Worm (Caenorhabditis elegans) whole organism, L3 larva: ENCODE results near the gene E02H4.7.

ENCODE experiments used
- R02D3.7 ChIP-seq: fragments of 150-350 bp; optimal IDR thresholded peaks from 2 replicates; lab custom pipeline; 2014; ENCODE audit warnings: missing biosample characterization, missing genetic modification characterization
- aly-2 ChIP-seq: fragments of 150-350 bp; optimal IDR thresholded peaks from 2 replicates; lab custom pipeline; 2014; ENCODE audit warnings: missing biosample characterization, missing genetic modification characterization
- ceh-16 ChIP-seq: sonication (generic microtip); optimal IDR thresholded peaks from 2 replicates; lab custom pipeline; 2017; ENCODE audit warnings: missing biosample characterization, missing genetic modification characterization
- ceh-28 ChIP-seq: fragments of 150-350 bp; optimal IDR thresholded peaks from 2 replicates; lab custom pipeline; 2014; ENCODE audit warnings: missing biosample characterization, missing genetic modification reagents, missing genetic modification characterization
- ceh-82 ChIP-seq: fragments of 150-350 bp; optimal IDR thresholded peaks from 2 replicates; lab custom pipeline; 2014; ENCODE audit warnings: missing biosample characterization, missing genetic modification characterization
- ceh-9 ChIP-seq: sonication (generic microtip); optimal IDR thresholded peaks from 2 replicates; lab custom pipeline; 2018; ENCODE audit warnings: missing biosample characterization, missing genetic modification characterization
- daf-12 ChIP-seq: fragments of 150-350 bp; optimal IDR thresholded peaks from 2 replicates; lab custom pipeline; 2014; ENCODE audit warnings: missing biosample characterization, missing genetic modification reagents, missing genetic modification characterization
- egl-27 ChIP-seq: sonication (generic microtip); optimal IDR thresholded peaks from 4 replicates; lab custom pipeline; 2017; ENCODE audit warnings: missing biosample characterization, missing genetic modification reagents, missing genetic modification characterization
- egl-5 ChIP-seq: fragments of 150-350 bp; optimal IDR thresholded peaks from 2 replicates; lab custom pipeline; 2017; ENCODE audit warnings: missing biosample characterization, missing genetic modification reagents, missing genetic modification characterization, inconsistent platforms
- elt-1 ChIP-seq: fragments of 150-350 bp; optimal IDR thresholded peaks from 2 replicates; lab custom pipeline; 2014; ENCODE audit warnings: missing biosample characterization, missing genetic modification characterization
- eor-1 ChIP-seq, 2 experiments: fragments of 150-350 bp; optimal IDR thresholded peaks; 2 replicates each; lab custom pipeline; 2014 to 2018; ENCODE audit warnings: missing biosample characterization in 2 of 2, missing genetic modification characterization in 2 of 2
- fkh-10 ChIP-seq: sonication (generic microtip); optimal IDR thresholded peaks from 2 replicates; lab custom pipeline; 2017; ENCODE audit warnings: missing biosample characterization, missing genetic modification reagents, missing genetic modification characterization
- fos-1 ChIP-seq: fragments of 150-350 bp; optimal IDR thresholded peaks from 2 replicates; lab custom pipeline; 2014; ENCODE audit warnings: missing biosample characterization, missing genetic modification characterization
- lin-15B ChIP-seq: fragments of 150-350 bp; optimal IDR thresholded peaks from 2 replicates; lab custom pipeline; 2014; ENCODE audit warnings: missing biosample characterization, missing genetic modification characterization
- lin-39 ChIP-seq: fragments of 150-350 bp; optimal IDR thresholded peaks from 2 replicates; lab custom pipeline; 2018; ENCODE audit warnings: missing biosample characterization, missing genetic modification reagents, missing genetic modification characterization
- lsy-12 ChIP-seq: sonication (generic microtip); optimal IDR thresholded peaks from 2 replicates; lab custom pipeline; 2016; ENCODE audit warnings: mild to moderate bottlenecking, missing genetic modification characterization, missing compliant biosample characterization
- mdl-1 ChIP-seq: fragments of 150-350 bp; optimal IDR thresholded peaks from 2 replicates; lab custom pipeline; 2014; ENCODE audit warnings: missing biosample characterization, missing genetic modification characterization
- mml-1 ChIP-seq: fragments of 150-350 bp; sonication (generic microtip); optimal IDR thresholded peaks from 3 replicates; lab custom pipeline; 2014; ENCODE audit warnings: missing biosample characterization, missing genetic modification characterization
- nhr-12 ChIP-seq: fragments of 150-350 bp; optimal IDR thresholded peaks from 2 replicates; lab custom pipeline; 2014; ENCODE audit warnings: missing biosample characterization, missing genetic modification characterization
- nhr-23 ChIP-seq: fragments of 150-350 bp; optimal IDR thresholded peaks from 2 replicates; lab custom pipeline; 2014; ENCODE audit warnings: missing biosample characterization, missing genetic modification reagents, missing genetic modification characterization
- nhr-237 ChIP-seq: fragments of 150-350 bp; optimal IDR thresholded peaks from 2 replicates; lab custom pipeline; 2014; ENCODE audit warnings: missing biosample characterization, missing genetic modification characterization
- nhr-28 ChIP-seq: fragments of 150-350 bp; optimal IDR thresholded peaks from 2 replicates; lab custom pipeline; 2014; ENCODE audit warnings: missing biosample characterization, missing genetic modification characterization
- nhr-67 ChIP-seq: fragments of 150-350 bp; optimal IDR thresholded peaks from 2 replicates; lab custom pipeline; 2014; ENCODE audit warnings: missing biosample characterization, missing genetic modification characterization
- nhr-76 ChIP-seq: fragments of 150-350 bp; sonication (generic microtip); optimal IDR thresholded peaks from 5 replicates; lab custom pipeline; 2014; ENCODE audit warnings: missing biosample characterization, missing genetic modification characterization
- nhr-77 ChIP-seq: fragments of 150-350 bp; optimal IDR thresholded peaks from 2 replicates; lab custom pipeline; 2014; ENCODE audit warnings: missing biosample characterization, missing genetic modification characterization
- pha-4 ChIP-seq: fragments of 150-350 bp; optimal IDR thresholded peaks from 2 replicates; lab custom pipeline; 2014; ENCODE audit warnings: missing biosample characterization, missing genetic modification reagents, missing genetic modification characterization
- pqm-1 ChIP-seq: fragments of 150-350 bp; optimal IDR thresholded peaks from 2 replicates; lab custom pipeline; 2017; ENCODE audit warnings: missing biosample characterization, missing genetic modification characterization, inconsistent platforms
- sea-2 ChIP-seq: fragments of 150-350 bp; sonication (generic microtip); optimal IDR thresholded peaks from 4 replicates; lab custom pipeline; 2014; ENCODE audit warnings: missing biosample characterization, missing genetic modification reagents, missing genetic modification characterization
- skn-1 ChIP-seq: fragments of 150-350 bp; optimal IDR thresholded peaks from 2 replicates; lab custom pipeline; 2014; ENCODE audit warnings: missing biosample characterization, missing genetic modification characterization
- snpc-4 ChIP-seq: fragments of 150-350 bp; optimal IDR thresholded peaks from 2 replicates; lab custom pipeline; 2014; ENCODE audit warnings: missing biosample characterization, missing genetic modification characterization
- tbx-2 ChIP-seq: sonication (generic microtip); optimal IDR thresholded peaks from 2 replicates; lab custom pipeline; 2016; ENCODE audit warnings: mild to moderate bottlenecking, missing genetic modification characterization, missing compliant biosample characterization
- unc-39 ChIP-seq: sonication (generic microtip); optimal IDR thresholded peaks from 4 replicates; lab custom pipeline; 2017; ENCODE audit warnings: missing biosample characterization, missing genetic modification characterization
- unc-62 ChIP-seq: fragments of 150-350 bp; sonication (generic microtip); optimal IDR thresholded peaks from 4 replicates; lab custom pipeline; 2014; ENCODE audit warnings: missing biosample characterization, missing genetic modification reagents, missing genetic modification characterization
- ztf-11 ChIP-seq: fragments of 150-350 bp; optimal IDR thresholded peaks from 2 replicates; lab custom pipeline; 2014; ENCODE audit warnings: missing biosample characterization, missing genetic modification characterization
- ztf-4 ChIP-seq: fragments of 150-350 bp; optimal IDR thresholded peaks from 2 replicates; lab custom pipeline; 2014; ENCODE audit warnings: missing biosample characterization, missing genetic modification characterization

E02H4.7 gene

DNA sequence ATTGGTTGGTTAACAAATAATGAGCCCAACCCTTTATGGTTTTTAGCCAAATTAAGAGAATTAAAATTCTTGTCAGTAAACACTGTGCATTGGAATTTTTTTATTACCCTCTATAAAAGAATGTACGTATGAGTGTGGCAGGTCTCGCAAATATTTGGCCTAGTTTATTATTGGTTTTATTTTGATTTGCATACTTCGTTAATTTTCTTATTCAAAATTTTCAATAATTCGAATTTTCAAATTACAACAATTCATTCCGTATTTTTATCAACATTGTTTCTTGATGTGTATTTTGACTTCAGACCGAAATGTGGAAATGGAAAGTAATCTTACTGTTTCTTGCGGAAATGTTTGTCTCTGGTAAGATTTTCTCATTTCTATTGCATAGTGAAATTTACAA is 1.6 kb downstream of the E02H4.7 start, which contains the start of gene E02H4.4:
E02H4.4 (plus strand) TSS at position 301 of the 400 bp plus-strand sequence.
- TF ChIP-seq unc-62 (GFP tag; lab: Kevin White, UChicago), result no peak
- no peak for TF ChIP-seq ceh-9 (tag; lab: Kevin White, UChicago)
- TF ChIP-seq fos-1 (tag; lab: Kevin White, UChicago), result no peak
- no peak for TF ChIP-seq pha-4 (tag; lab: Kevin White, UChicago)
- TF ChIP-seq eor-1 (tag; optimal IDR thresholded peaks at IDR 0.05; lab: Kevin White, UChicago), result no peak
- no peak for TF ChIP-seq nhr-237 (tag; lab: Kevin White, UChicago)
- no peak for TF ChIP-seq unc-39 (tag; lab: Kevin White, UChicago)
- TF ChIP-seq aly-2, result no peak
- TF ChIP-seq mdl-1 (tag; lab: Kevin White, UChicago), result no peak
- TF ChIP-seq ceh-82 (tag; lab: Kevin White, UChicago), result no peak
- no peak for TF ChIP-seq lin-15B
- TF ChIP-seq daf-12, result no peak
- TF ChIP-seq nhr-12, result no peak
- no peak for TF ChIP-seq sea-2 (GFP tag; lab: Kevin White, UChicago)
- no peak for TF ChIP-seq lsy-12 (tag; lab: Kevin White, UChicago)
- TF ChIP-seq egl-5 (tag; lab: Kevin White, UChicago), result no peak
- TF ChIP-seq ztf-11 (tag; lab: Kevin White, UChicago), result no peak
- no peak for TF ChIP-seq nhr-28
- TF ChIP-seq, all 47 proteins: peak for 0

DNA sequence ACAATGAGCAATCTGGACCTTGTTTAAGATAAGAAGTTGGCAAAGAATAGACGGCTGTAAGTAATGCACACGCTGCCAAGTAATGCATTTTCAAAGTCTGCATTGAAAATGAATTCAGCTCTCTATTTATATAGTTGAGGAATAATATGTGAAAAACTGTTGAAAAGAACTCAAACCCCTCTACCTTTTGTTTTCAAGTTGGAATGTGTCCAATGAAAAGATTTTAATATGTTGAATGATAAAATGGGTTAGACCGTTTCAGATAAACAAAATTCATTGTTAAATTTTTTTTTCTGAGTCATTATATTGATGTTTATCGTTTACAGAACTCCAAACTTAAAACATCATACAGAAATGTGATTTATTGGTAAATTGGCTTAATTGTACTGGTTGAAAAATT is 7.4 kb downstream of the E02H4.7 start, which contains the start of gene E02H4.8:
E02H4.8 (minus strand) TSS at position 101 of the 400 bp plus-strand sequence.
- no peak for TF ChIP-seq nhr-77 (tag; lab: Kevin White, UChicago)
- no peak for TF ChIP-seq egl-27 (tag; lab: Kevin White, UChicago)
- no peak for TF ChIP-seq pha-4 (tag; lab: Kevin White, UChicago)
- TF ChIP-seq lin-39 (tag; lab: Kevin White, UChicago), result no peak
- TF ChIP-seq nhr-237 (tag; lab: Kevin White, UChicago), result no peak
- TF ChIP-seq sea-2 (GFP tag; lab: Kevin White, UChicago), result no peak
- no peak for TF ChIP-seq mml-1 (tag; lab: Kevin White, UChicago)
- no peak for TF ChIP-seq lin-15B

DNA sequence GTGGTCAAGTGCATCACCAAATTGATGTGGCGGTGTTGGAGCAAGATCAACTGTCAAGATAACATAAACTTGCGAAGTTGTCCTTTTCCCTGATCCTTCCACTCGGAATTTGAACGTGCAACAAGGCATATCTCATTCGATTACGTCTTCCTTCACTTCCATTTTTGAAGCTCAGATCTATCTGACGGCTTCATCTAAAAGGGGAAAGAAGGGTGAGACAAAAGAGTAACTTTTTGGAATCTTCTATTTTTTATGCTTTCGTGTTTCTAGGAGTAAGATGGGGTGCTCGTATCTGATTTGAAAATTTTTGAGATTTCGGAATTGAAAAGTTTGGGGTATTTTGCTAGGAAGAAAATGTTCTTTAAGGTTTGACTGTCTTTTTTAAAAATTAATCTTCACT is 11.1 kb downstream of the E02H4.7 start:
- peak; percentile 65 for TF ChIP-seq elt-1 (tag; lab: Kevin White, UChicago)
- no peak for TF ChIP-seq nhr-76 (tag; lab: Kevin White, UChicago)

DNA sequence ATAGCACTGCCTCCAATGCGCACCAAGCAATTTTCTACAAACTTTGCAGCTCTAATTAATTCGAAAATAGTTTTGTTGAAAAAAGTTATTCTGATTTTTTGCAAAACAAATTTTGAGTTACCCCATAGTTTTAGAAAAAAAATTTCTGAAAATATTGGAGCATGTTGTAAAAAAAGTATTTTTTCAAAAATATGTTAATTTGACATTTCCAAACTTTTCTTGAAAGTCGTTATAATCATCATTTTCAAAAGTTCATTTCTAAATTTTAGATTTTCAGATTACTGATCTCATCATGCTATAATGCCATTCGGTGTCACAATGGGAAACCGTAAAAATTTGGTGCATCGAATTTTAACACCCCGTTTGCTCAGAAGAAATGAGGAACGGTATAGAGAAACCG is 11.7 kb downstream of the E02H4.7 start, which contains the start of gene del-1:
del-1 (plus strand) TSS at position 301 of the 400 bp plus-strand sequence.
- TF ChIP-seq fkh-10 (GFP tag; lab: Kevin White, UChicago) (no peak), ztf-11 (tag; lab: Kevin White, UChicago) (no peak), snpc-4 (tag; lab: Kevin White, UChicago) (no peak), nhr-67 (tag; lab: Kevin White, UChicago) (no peak), nhr-23 (tag; lab: Kevin White, UChicago) (no peak), ceh-16 (tag; lab: Kevin White, UChicago) (no peak), R02D3.7 (no peak), pqm-1 (tag; lab: Kevin White, UChicago) (no peak), mml-1 (tag; lab: Kevin White, UChicago) (no peak), ceh-9 (tag; lab: Kevin White, UChicago) (no peak), ceh-28 (tag; lab: Kevin White, UChicago) (no peak), skn-1 (tag; lab: Kevin White, UChicago) (no peak), tbx-2 (no peak), egl-5 (tag; lab: Kevin White, UChicago) (no peak), nhr-237 (tag; lab: Kevin White, UChicago) (no peak), elt-1 (tag; lab: Kevin White, UChicago) (no peak), ceh-82 (tag; lab: Kevin White, UChicago) (no peak), eor-1 (tag; optimal IDR thresholded peaks at IDR 0.05; lab: Kevin White, UChicago) (no peak), nhr-76 (tag; lab: Kevin White, UChicago) (no peak)

DNA sequence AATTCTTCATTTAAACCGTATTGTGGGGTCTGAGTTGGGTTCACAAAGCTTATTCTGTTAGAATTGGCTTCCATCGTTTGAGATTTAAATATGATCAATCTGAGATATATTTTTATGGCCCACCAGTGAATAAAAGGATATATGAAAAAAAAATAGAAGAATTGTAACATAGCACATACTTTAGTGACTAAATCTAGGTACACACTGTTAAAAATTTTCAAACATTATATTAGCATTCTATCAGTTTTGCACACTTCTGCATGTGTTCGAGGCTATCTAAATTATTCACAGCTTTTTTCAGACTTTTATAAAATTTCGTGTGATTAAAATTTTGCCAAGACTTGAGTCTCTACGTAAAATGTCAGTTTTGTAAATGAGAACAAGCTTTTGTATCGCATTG is 25.5 kb downstream of the E02H4.7 start, which contains the start of gene E02H4.2:
E02H4.2 (minus strand) TSS at position 101 of the 400 bp plus-strand sequence.
- TF ChIP-seq R02D3.7 (no peak), unc-39 (tag; lab: Kevin White, UChicago) (no peak), ztf-11 (tag; lab: Kevin White, UChicago) (no peak), nhr-23 (tag; lab: Kevin White, UChicago) (no peak), pqm-1 (tag; lab: Kevin White, UChicago) (no peak), nhr-67 (tag; lab: Kevin White, UChicago) (no peak), fkh-10 (GFP tag; lab: Kevin White, UChicago) (no peak), ztf-4 (no peak)
